Fruit fly (Drosophila melanogaster): ENCODE data around the gene Zasp66.

Gene Zasp66

DNA sequence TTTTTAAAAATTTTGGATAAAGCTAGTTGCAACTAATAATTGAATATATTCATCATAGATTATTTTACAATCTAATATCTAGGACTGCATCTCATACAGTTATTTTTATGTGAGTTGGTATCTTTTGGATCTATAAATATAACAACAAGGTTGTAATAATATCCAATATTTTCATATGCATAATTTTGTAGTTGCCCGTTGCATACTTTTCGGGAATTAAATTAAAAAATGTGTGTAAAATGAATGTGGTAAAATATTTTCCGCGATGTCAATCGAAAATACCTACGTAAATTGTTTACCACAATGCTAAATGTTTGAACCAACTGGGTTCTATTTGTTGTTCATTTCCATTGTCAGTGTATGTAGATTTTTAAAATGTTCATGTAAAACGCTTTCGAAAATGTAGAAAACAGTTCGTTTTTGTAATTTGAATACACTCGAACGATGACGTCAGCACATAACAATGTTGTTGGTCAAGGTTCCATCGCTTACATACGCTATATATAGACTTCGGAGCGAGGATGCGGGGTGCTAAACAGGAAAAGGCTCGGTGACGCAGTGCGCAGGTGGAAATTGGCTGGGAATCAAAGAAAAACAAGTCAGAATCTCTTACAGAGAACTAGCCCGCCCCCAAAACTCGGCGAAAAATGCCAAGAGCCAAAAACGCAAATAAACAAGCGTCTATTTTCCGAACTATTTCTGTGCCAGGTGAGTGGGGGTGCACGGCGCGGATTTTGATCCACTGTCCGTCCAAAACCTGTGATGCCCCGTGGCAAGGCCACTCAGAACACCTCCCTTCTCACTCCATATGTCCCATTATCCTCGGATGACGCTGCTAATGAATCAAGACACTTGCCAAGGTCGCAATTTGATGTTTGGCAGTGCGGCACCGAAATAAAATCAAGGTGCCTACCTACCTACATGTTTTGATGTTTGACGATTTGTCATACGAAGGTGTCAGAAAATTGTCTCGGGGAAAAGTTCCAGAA, 4.0 kb downstream of the Zasp66 start:
- TF ChIP-seq CG17801 (GFP tag; optimal IDR thresholded peaks at IDR 0.05; ENCODE audit: partially characterized antibody) = no peak

DNA sequence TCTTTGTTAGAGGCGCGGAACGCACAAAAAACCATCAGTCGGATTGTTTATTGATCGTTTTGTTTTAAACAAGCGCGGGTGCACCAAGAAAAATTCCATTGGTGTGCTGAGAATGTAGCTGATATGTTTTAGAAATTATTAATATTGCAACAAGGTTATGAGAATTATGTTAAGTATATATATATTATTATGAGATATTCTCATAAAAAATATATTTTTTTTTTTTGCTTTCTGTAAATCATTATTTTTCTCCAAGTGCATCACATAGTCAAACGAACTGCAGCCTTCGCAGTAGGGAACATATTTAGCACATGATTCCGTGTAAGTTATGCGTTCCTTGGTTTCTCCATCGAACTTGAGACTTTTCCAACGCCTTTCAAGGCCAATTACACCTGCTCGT, 4.8 kb downstream of the Zasp66 start:
- no peak for TF ChIP-seq CG17801 (GFP tag; optimal IDR thresholded peaks at IDR 0.05; ENCODE audit: partially characterized antibody)

DNA sequence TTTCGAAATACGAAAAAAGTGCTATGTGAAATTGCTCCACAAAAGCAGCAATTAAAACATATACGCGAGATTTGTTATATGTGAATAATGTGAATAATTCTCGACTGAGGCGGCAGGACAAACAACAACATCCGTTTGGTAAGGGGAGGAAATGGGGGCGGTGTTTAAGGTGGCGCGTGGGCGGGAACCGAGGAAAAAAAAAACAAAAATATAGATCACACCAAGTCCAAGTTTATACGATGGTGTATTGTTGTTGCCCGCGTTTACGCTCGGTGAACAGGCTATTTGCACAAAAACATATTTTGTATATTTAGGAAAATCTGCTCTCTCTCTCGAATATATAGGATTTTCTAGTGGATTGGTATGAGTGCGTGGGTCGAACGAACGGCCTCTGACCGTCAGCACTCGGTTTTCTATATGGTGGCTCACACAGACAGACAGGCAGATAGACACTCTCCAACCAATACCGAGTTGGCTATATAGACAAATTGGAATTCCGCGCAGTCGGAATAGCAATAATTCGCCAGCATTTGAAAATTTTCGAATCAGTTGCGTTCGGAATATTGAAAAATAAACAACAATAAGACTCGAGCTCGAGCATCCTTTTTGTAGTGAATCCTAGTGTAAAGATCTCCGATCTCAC, 5.7 kb downstream of the Zasp66 start:
- TF ChIP-seq CG17801 (GFP tag; optimal IDR thresholded peaks at IDR 0.05; ENCODE audit: partially characterized antibody) = no peak

DNA sequence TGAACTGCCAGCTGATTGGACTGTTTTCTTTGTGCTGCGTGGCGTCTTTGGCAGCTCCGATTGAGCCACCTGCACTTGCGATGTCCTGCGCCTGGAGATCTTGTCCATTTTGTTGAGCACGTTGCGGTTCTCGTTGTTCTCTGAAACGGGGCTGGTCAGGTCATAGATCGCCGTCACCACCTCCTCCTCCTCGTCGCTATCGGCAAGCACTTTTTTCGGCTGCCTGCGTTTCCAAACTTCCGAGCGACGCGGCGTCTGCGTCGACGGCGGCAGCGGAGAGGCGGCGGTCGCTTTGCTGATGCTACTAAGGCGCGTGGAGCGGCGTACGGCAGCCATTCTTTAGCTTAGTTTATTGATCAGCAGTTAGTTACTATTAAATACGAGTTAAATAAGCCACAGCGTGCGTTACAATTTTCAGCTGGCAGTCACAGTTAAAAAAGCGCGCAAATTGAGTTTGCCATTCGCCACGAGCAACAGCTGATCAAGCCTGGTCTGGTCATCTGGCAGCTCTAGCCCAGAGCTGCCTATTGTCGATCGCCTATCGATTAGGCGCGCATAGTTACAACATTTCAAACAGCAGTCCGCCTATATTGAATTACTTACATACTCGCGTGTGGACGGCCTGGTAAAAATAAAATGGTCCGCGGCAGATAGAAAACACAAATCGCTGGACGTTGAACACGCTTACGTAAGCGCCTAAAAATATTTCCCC, 9.6 kb downstream of the Zasp66 start, which contains the start of gene Cdc6:
TSS of gene Cdc6 (minus strand) at position 456 of the 712 bp plus-strand sequence.
- no peak for TF ChIP-seq CG17801 (GFP tag; optimal IDR thresholded peaks at IDR 0.05; ENCODE audit: partially characterized antibody)

DNA sequence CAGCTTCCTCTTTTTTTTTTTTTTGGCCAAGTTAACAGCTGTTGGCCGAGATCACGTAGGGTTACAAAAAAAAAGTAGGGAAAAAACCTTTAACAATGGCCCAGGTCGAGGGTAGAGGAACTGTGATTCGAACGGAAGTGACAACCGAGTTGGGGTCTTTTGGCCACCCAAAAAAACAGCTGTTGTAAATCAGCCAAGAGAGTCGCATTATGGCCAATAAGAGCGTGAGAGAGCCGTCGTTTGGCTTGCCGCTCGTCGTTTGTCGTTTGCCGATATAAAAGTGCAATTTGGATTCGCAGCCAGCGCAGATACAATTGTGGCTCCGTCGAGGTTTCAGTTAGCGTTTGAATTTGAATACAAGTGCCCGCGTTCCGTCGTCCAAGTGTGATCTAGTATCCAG, 16.0 kb downstream of the Zasp66 start, which contains the start of gene Cpr66D:
TSS of gene Cpr66D (plus strand) at position 301 of the 400 bp plus-strand sequence.
- no peak for TF ChIP-seq CG17801 (GFP tag; optimal IDR thresholded peaks at IDR 0.05; ENCODE audit: partially characterized antibody)

- TF ChIP-seq CG17801 (GFP tag; optimal IDR thresholded peaks at IDR 0.05; ENCODE audit: partially characterized antibody) = no peak
Observed at dm6 chr3L:8641049-8641448, 16.9 kb downstream of the Zasp66 start.

dm6 chr3L:8643810-8644552, 19.8 kb downstream of the Zasp66 start:
- TF ChIP-seq CG17801 (GFP tag; optimal IDR thresholded peaks at IDR 0.05; ENCODE audit: partially characterized antibody) = no peak

DNA sequence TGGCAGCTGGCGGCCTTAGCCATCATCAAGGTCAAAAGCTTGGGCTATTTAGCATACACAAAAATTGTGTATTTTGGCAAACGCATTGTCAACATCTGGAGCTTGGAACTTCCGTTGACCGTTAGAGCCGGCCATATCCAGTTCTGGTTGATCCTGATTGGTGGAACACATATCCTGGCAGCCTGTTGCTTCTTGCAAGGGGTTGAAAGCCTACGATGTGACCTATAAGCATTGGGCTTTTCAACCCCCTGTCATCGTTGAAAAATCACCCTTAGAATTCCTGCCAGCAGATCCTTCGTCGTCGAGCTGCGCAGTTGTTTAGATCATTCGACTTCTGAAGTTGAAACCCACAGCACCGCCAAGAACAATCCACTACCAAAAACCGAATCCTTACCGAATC, 22.6 kb downstream of the Zasp66 start, which contains the start of the genes CG13305 and Pex7:
TSS of gene CG13305 (minus strand) at position 2 of the 400 bp plus-strand sequence.
TSS of gene Pex7 (plus strand) at position 325 of the 400 bp plus-strand sequence.
- TF ChIP-seq CG17801 (GFP tag; optimal IDR thresholded peaks at IDR 0.05; ENCODE audit: partially characterized antibody) = no peak

DNA sequence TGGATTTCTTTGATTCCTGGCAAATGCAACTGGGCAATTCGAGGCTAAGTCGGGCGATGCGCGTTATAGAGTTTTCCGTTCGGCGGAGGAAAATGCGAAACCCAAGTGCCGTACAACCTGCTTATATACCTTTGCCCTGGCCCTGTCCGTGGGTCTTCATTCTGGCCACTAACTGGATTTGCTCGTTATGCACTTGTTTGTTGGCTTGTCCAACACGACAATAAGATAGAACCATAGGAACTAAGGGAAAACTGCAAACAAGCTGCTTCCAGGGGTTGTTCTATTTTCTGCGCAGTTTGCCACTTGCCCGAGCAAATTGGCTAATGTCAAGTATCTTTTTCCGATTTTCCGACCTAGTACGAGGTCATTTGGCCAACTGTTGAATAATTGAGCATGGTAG, 24.7 kb downstream of the Zasp66 start, which contains the start of gene Arr2:
TSS of gene Arr2 (minus strand) at position 101 of the 400 bp plus-strand sequence.
- TF ChIP-seq CG17801 (GFP tag; optimal IDR thresholded peaks at IDR 0.05; ENCODE audit: partially characterized antibody) = no peak

DNA sequence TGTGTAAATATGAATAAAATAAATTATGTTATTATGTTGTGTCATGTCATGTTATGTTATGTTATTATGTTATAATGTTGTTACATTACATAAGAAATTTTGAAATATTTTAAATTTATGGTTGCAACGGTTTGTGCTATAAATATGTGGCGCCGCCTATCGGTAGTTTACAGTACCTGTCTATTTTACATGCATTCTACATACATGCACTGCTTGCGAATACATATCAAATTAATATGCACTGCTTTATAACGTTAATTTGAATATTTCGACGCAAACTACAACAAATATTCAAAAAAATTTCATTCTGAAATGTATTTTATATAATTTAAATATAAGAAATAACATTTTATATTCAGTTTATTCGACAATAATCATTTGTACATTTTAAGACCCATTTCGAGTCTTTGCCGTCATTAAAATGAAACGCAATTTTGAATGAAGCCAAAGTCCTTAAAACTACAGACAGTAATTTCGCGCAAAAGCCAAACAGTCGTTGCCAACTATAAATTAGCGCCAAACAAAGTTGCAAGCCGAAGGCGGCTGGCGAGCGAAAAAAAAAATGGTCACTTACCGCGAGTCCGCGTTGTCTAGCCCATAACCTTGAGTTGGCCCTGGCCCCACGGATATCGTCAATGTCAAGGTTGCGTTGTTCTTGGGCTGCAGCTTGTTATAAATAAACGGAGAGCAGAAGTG, 27.9 kb downstream of the Zasp66 start:
- TF ChIP-seq CG17801 (GFP tag; optimal IDR thresholded peaks at IDR 0.05; ENCODE audit: partially characterized antibody) = no peak

- TF ChIP-seq CG17801 (GFP tag; optimal IDR thresholded peaks at IDR 0.05; ENCODE audit: partially characterized antibody) = no peak
Observed at dm6 chr3L:8652572-8652977, 28.4 kb downstream of the Zasp66 start.

DNA sequence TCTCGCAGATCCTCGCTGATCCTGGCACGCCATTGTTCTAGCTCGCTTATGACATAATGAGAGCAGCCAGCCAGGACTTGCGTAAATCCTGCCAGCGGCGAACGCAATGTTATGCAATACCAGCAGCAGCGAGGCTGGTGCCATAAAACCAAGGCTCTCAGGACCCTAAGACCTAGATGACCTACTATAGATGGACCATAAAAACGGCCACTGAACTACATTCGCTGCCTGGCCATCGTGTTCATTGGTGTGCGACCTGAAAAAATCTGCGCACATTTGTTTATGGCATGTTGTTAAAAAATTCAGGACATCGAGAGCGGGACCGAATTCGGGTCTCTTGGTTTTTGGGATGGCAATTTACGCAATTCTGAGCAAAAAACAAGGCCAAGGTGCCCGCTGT, 29.4 kb downstream of the Zasp66 start:
- TF ChIP-seq CG17801 (GFP tag; optimal IDR thresholded peaks at IDR 0.05; ENCODE audit: partially characterized antibody) = no peak

DNA sequence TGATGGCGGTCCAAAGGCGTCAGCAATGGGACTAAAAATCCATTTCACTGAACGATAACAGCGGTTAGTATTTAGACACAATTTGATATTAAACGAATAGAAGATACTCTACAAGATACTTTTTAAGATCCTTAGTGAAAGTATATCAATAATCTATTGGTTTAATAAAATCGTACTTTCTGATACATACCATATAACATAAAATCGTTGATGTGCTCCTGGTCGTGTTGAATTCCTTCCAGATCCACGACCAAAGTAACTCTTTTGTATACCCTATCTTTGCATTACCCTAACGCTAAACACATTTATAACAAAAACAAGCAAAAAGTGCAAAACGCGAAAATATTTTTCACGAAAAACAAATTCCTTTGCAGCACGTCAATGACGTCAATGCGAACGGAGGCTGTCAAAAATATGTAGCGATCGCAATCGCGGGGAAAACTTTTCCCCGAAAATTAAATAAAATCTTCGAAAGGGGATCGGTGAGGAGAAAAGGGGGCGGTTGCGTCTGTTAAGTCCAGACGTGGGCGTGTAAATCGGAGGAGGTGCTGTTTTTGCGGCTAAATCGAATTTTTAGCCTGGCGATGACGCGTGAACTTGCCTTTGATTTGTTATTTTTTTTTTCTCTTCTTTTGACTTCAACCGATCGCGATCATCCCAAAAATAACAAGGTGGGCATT, 31.2 kb downstream of the Zasp66 start:
- TF ChIP-seq CG17801 (GFP tag; optimal IDR thresholded peaks at IDR 0.05; ENCODE audit: partially characterized antibody) = no peak

Measured in ovary, adult (tissue).